Worm (Caenorhabditis elegans) whole organism, late embryonic: ENCODE measurements around the gene Y54G2A.40.

ENCODE experiments used
- ama-1 ChIP-seq: fragments of 150-350 bp; optimal IDR thresholded peaks from 2 replicates; lab custom pipeline; 2014
- ceh-34 ChIP-seq: sonication (generic microtip); optimal IDR thresholded peaks from 2 replicates; lab custom pipeline; 2016; ENCODE audit warnings: mild to moderate bottlenecking, missing genetic modification characterization, missing compliant biosample characterization
- che-1 ChIP-seq: sonication (generic microtip); optimal IDR thresholded peaks from 2 replicates; lab custom pipeline; 2016; ENCODE audit warnings: mild to moderate bottlenecking, missing genetic modification characterization, missing compliant biosample characterization
- elt-4 ChIP-seq: sonication (generic microtip); optimal IDR thresholded peaks from 2 replicates; lab custom pipeline; 2016; ENCODE audit warnings: missing genetic modification characterization, missing compliant biosample characterization
- fkh-10 ChIP-seq: fragments of 150-350 bp; optimal IDR thresholded peaks from 2 replicates; lab custom pipeline; 2014; ENCODE audit warnings: missing biosample characterization, missing genetic modification reagents, missing genetic modification characterization
- lim-6 ChIP-seq: sonication (generic microtip); optimal IDR thresholded peaks from 2 replicates; lab custom pipeline; 2016; ENCODE audit warnings: missing genetic modification characterization, missing compliant biosample characterization
- nfya-1 ChIP-seq: sonication (generic microtip); optimal IDR thresholded peaks from 2 replicates; lab custom pipeline; 2017; ENCODE audit warnings: missing genetic modification characterization, mild to moderate bottlenecking, missing compliant biosample characterization, antibody characterized with exemption, moderate library complexity
- rnt-1 ChIP-seq: sonication (generic microtip); optimal IDR thresholded peaks from 2 replicates; lab custom pipeline; 2016; ENCODE audit warnings: missing genetic modification characterization, missing compliant biosample characterization

DNA sequence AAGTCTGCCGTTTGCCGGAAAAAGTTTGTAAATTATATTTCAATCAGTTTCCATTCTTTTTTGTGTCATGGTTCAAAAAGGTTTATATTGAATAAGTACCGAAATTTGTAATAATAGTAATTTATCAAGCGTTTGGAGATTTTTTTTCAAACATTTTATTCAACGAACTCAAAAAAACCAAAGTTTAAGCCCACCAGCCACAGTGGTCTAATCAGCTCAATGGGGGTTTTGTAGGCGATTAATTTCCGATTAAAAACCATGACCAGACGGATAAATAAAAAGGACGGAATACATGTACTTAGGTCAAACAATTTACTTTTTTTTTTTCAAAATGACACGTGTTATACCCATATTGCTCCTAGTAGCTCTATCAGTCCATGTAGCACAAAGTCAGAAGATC is 46.9 kb upstream of the Y54G2A.40 start, which contains the start of gene Y54G2A.10:
- TF ChIP-seq rnt-1 (tag; lab: Kevin White, UChicago) (no peak), lim-6 (tag; lab: Kevin White, UChicago) (no peak), ama-1 (lab: Kevin White, UChicago) (no peak), ceh-34 (tag; lab: Kevin White, UChicago) (no peak), nfya-1 (tag; lab: Kevin White, UChicago) (no peak), elt-4 (tag; lab: Kevin White, UChicago) (no peak), fkh-10 (GFP tag; lab: Kevin White, UChicago) (no peak), che-1 (no peak)
